Worm (Caenorhabditis elegans) whole organism, young adult: ENCODE measurements around the gene F47B7.5.
A peak's percentile ranks its signal among the peaks of the same experiment; 100 is the strongest.

ENCODE experiments used
- D2030.7 ChIP-seq: fragments of 200-800 bp; sonication (Bioruptor generic); IDR thresholded peaks from 2 replicates; pipeline ENCODE4 v1.3.6; 2022; ENCODE audit warnings: missing genetic modification reagents, missing genetic modification characterization, missing compliant biosample characterization
- F52B5.7 ChIP-seq: sonication (generic microtip); optimal IDR thresholded peaks from 2 replicates; lab custom pipeline; 2016; ENCODE audit warnings: mild to moderate bottlenecking, missing genetic modification characterization, missing compliant biosample characterization
- K12H6.12 ChIP-seq: fragments of 200-800 bp; sonication (Bioruptor generic); optimal IDR thresholded peaks from 2 replicates; lab custom pipeline; 2018; ENCODE audit warnings: mild to moderate bottlenecking, missing genetic modification characterization, missing compliant biosample characterization
- Y53G8AR.9 ChIP-seq: fragments of 200-800 bp; sonication (Bioruptor generic); conservative IDR thresholded peaks from 2 replicates; pipeline ENCODE4 v1.3.6; 2022; ENCODE audit warnings: missing genetic modification reagents, missing genetic modification characterization, missing compliant biosample characterization
- Y56A3A.18 ChIP-seq: fragments of 200-800 bp; sonication (Bioruptor generic); IDR thresholded peaks from 2 replicates; pipeline ENCODE4 v1.3.6; 2022; ENCODE audit warnings: missing genetic modification reagents, missing genetic modification characterization, missing compliant biosample characterization
- atf-7 ChIP-seq: sonication (generic microtip); optimal IDR thresholded peaks from 2 replicates; lab custom pipeline; 2017; ENCODE audit warnings: mild to moderate bottlenecking, missing genetic modification characterization, missing compliant biosample characterization
- athp-1 ChIP-seq: sonication (generic microtip); optimal IDR thresholded peaks from 2 replicates; lab custom pipeline; 2017; ENCODE audit warnings: mild to moderate bottlenecking, missing genetic modification characterization, missing compliant biosample characterization
- die-1 ChIP-seq: sonication (generic microtip); optimal IDR thresholded peaks from 2 replicates; lab custom pipeline; 2016; ENCODE audit warnings: missing genotype, mild to moderate bottlenecking, missing genetic modification characterization, missing compliant biosample characterization
- egl-44 ChIP-seq: fragments of 200-800 bp; sonication (Bioruptor generic); IDR thresholded peaks from 2 replicates; pipeline ENCODE4 v1.3.6; 2022; ENCODE audit warnings: missing genetic modification reagents, missing genetic modification characterization, missing compliant biosample characterization
- lin-26 ChIP-seq: fragments of 200-800 bp; sonication (Bioruptor generic); IDR thresholded peaks from 2 replicates; pipeline ENCODE4 v1.3.6; 2022; ENCODE audit warnings: missing genetic modification reagents, missing genetic modification characterization, missing compliant biosample characterization
- madf-3 ChIP-seq: fragments of 200-800 bp; sonication (Bioruptor generic); IDR thresholded peaks from 2 replicates; pipeline ENCODE4 v1.3.6; 2022; ENCODE audit warnings: missing genetic modification reagents, missing genetic modification characterization, missing compliant biosample characterization
- madf-8 ChIP-seq: fragments of 200-800 bp; sonication (Bioruptor generic); conservative IDR thresholded peaks from 2 replicates; pipeline ENCODE4 v1.3.6; 2022; ENCODE audit warnings: missing genetic modification reagents, missing genetic modification characterization, missing compliant biosample characterization
- nfya-1 ChIP-seq: sonication (generic microtip); optimal IDR thresholded peaks from 2 replicates; lab custom pipeline; 2017; ENCODE audit warnings: antibody characterized with exemption, missing compliant biosample characterization, missing genetic modification characterization, borderline replicate concordance; ENCODE audit not compliant: insufficient read depth
- nhr-80 ChIP-seq: sonication (generic microtip); optimal IDR thresholded peaks from 2 replicates; lab custom pipeline; 2016; ENCODE audit warnings: missing genetic modification characterization, missing compliant biosample characterization
- pbrm-1 ChIP-seq: fragments of 200-800 bp; sonication (Bioruptor generic); IDR thresholded peaks from 2 replicates; pipeline ENCODE4 v1.3.6; 2022; ENCODE audit warnings: missing genetic modification reagents, missing genetic modification characterization, missing compliant biosample characterization
- rcor-1 ChIP-seq: fragments of 200-800 bp; sonication (Bioruptor generic); IDR thresholded peaks from 2 replicates; pipeline ENCODE4 v1.3.6; 2022; ENCODE audit warnings: missing genetic modification reagents, missing genetic modification characterization, missing compliant biosample characterization
- rpc-1 ChIP-seq, 2 experiments: fragments of 150-350 bp in 1 of 2; sonication (generic microtip) in 1 of 2; optimal IDR thresholded peaks; 2 replicates each; lab custom pipeline; 2014 to 2018; ENCODE audit warnings: missing biosample characterization in 1 of 2, missing genetic modification characterization in 1 of 2, missing genetic modification reagents in 1 of 2, missing genotype in 1 of 2
- ztf-25 ChIP-seq: fragments of 200-800 bp; sonication (Bioruptor generic); IDR thresholded peaks from 2 replicates; pipeline ENCODE4 v1.3.6; 2022; ENCODE audit warnings: missing genetic modification reagents, missing genetic modification characterization, missing compliant biosample characterization

Gene F47B7.5

ce11 chrX:3728970-3729369 is 39.6 kb downstream of the F47B7.5 start, which contains the start of gene aex-4 (continued):
- TF ChIP-seq madf-8, result no peak
- no peak for TF ChIP-seq athp-1
- no peak for TF ChIP-seq lin-26 (GFP tag; lab: Robert Waterston, UW)
- no peak for TF ChIP-seq madf-3 (GFP tag; lab: Robert Waterston, UW)
- TF ChIP-seq atf-7, result peak; percentile 68
- TF ChIP-seq F52B5.7, result no peak

ce11 chrX:3727274-3727673 is 41.3 kb downstream of the F47B7.5 start, which contains the start of gene nlp-1:
Gene nlp-1 (plus strand): TSS chrX:3727574.
- TF ChIP-seq Y53G8AR.9 (no peak), die-1 (tag; lab: Kevin White, UChicago) (no peak), K12H6.12 (tag; lab: Kevin White, UChicago) (no peak), rpc-1 (optimal IDR thresholded peaks at IDR 0.05; lab: Kevin White, UChicago) (no peak), rpc-1 (tag; optimal IDR thresholded peaks at IDR 0.05; lab: Kevin White, UChicago) (no peak), nfya-1 (tag; lab: Kevin White, UChicago) (no peak)

- TF ChIP-seq nhr-80 (tag; lab: Kevin White, UChicago), result no peak
Observed at ce11 chrX:3725437-3725836, 43.2 kb downstream of the F47B7.5 start.

- TF ChIP-seq egl-44 (GFP tag; lab: Robert Waterston, UW) (peak; percentile 56; the same call in 1 of the 2 replicates), ztf-25 (peak; percentile 74; the same call in 1 of the 2 replicates), Y56A3A.18 (0 out of 2 replicates have a peak, but pooled peaks have one; percentile 17), rcor-1 (GFP tag; lab: Robert Waterston, UW) (0 out of 2 replicates have a peak, but pooled peaks have one; percentile 12), lin-26 (GFP tag; lab: Robert Waterston, UW) (peak; percentile 42; the same call in 1 of the 2 replicates), pbrm-1 (0 out of 2 replicates have a peak, but pooled peaks have one; percentile 13), D2030.7 (GFP tag; lab: Robert Waterston, UW) (peak; percentile 25; the same call in 1 of the 2 replicates)
Observed at ce11 chrX:3722567-3722966, 46.0 kb downstream of the F47B7.5 start.
